Worm (Caenorhabditis elegans) whole organism, L4/young adult: Measurements from ENCODE around the gene C44C1.1.

ENCODE experiments used
- dao-5 ChIP-seq: sonication (generic microtip); optimal IDR thresholded peaks from 2 replicates; lab custom pipeline; 2016; ENCODE audit warnings: missing genotype, missing genetic modification characterization, moderate library complexity, missing compliant biosample characterization
- him-1 ChIP-seq: sonication (generic microtip); optimal IDR thresholded peaks from 2 replicates; lab custom pipeline; 2016; ENCODE audit warnings: missing genotype, missing genetic modification reagents, missing genetic modification characterization, missing compliant biosample characterization

- TF ChIP-seq him-1 (tag; lab: Kevin White, UChicago) (no peak), dao-5 (no peak)
These were observed 20.4 kb upstream of the C44C1.1 start for ce11 chrX:960139-960538.
